Fruit fly (Drosophila melanogaster) Kc167 (cell line): ENCODE data around the gene hay.

ENCODE experiments used
- insv ChIP-seq: fragments of >200 bp; optimal IDR thresholded peaks from 3 replicates; lab custom pipeline; 2018; ENCODE audit warnings: missing external identifiers
- psq ChIP-seq: fragments of >200 bp; optimal IDR thresholded peaks from 2 replicates; lab custom pipeline; 2017; ENCODE audit warnings: missing external identifiers

dm6 chr3L:10651271-10651670 lies 20.4 kb downstream of the hay start:
- TF ChIP-seq insv (lab: Kevin White, UChicago), result no peak
- no peak for TF ChIP-seq psq (lab: Kevin White, UChicago)
